Worm (Caenorhabditis elegans) whole organism, L2 larva: ENCODE measurements around the gene F49C5.11.
A peak's percentile ranks its signal among the peaks of the same experiment; 100 is the strongest.

ENCODE experiments used
- aly-2 ChIP-seq: fragments of 150-350 bp; optimal IDR thresholded peaks from 2 replicates; lab custom pipeline; 2014; ENCODE audit warnings: missing biosample characterization, missing genetic modification characterization
- fos-1 ChIP-seq: fragments of 150-350 bp; optimal IDR thresholded peaks from 2 replicates; lab custom pipeline; 2014; ENCODE audit warnings: missing biosample characterization, missing genetic modification characterization
- peb-1 ChIP-seq: fragments of 150-350 bp; optimal IDR thresholded peaks from 2 replicates; lab custom pipeline; 2014; ENCODE audit warnings: missing biosample characterization, missing genetic modification characterization
- skn-1 ChIP-seq: sonication (generic microtip); optimal IDR thresholded peaks from 2 replicates; lab custom pipeline; 2017; ENCODE audit warnings: missing biosample characterization, missing genetic modification characterization
- snpc-4 ChIP-seq: fragments of 150-350 bp; optimal IDR thresholded peaks from 2 replicates; lab custom pipeline; 2014; ENCODE audit warnings: missing biosample characterization, missing genetic modification characterization
- unc-55 ChIP-seq: fragments of 150-350 bp; sonication (generic microtip); optimal IDR thresholded peaks from 3 replicates; lab custom pipeline; 2014; ENCODE audit warnings: missing biosample characterization, missing genetic modification reagents, missing genetic modification characterization

ce11 chrII:12542594-12542997 lies 13.1 kb upstream of the F49C5.11 start:
- TF ChIP-seq unc-55 (GFP tag; lab: Kevin White, UChicago): no peak
- no peak for TF ChIP-seq aly-2 (tag; lab: Kevin White, UChicago)
- no peak for TF ChIP-seq peb-1 (tag; lab: Kevin White, UChicago)
- TF ChIP-seq skn-1 (tag; lab: Kevin White, UChicago): no peak
- no peak for TF ChIP-seq snpc-4
- peak; percentile 33 for TF ChIP-seq fos-1 (tag; lab: Kevin White, UChicago)
